Worm (Caenorhabditis elegans) whole organism, L1 larva: ENCODE results near the gene F54D5.9.

ENCODE experiments used
- F16B12.6 ChIP-seq: fragments of 150-350 bp; optimal IDR thresholded peaks from 2 replicates; lab custom pipeline; 2014; ENCODE audit warnings: missing biosample characterization, missing genetic modification characterization
- nhr-11 ChIP-seq: fragments of 150-350 bp; optimal IDR thresholded peaks from 2 replicates; lab custom pipeline; 2014; ENCODE audit warnings: missing biosample characterization, missing genetic modification characterization
- skn-1 ChIP-seq: fragments of 150-350 bp; optimal IDR thresholded peaks from 2 replicates; lab custom pipeline; 2014; ENCODE audit warnings: missing biosample characterization, missing genetic modification characterization
- ztf-11 ChIP-seq, 2 experiments: sonication (generic microtip); optimal IDR thresholded peaks; 2 replicates each; lab custom pipeline; 2016 to 2017; ENCODE audit warnings: missing genetic modification characterization in 2 of 2, missing biosample characterization in 1 of 2, missing compliant biosample characterization in 1 of 2

DNA sequence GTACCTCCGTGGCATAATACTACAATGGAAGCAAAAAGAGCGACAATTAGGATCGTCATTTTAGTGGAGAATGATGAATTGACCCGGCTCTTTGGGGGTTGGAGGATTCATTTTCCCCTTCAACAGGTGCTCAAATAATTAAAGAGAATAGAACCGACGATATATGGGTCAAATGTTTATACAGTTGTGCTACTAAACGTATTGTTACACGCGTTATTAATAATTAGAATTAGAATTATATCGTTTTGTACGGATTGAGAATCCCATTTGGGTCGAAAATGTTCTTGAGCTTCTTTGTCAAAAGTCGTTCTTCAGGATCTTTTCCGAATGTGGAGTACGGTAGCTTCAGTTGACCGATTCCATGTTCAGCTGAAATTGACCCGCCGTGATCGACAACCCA, 5.9 kb downstream of the F54D5.9 start, which contains the start of gene Y62F5A.9:
- no peak for TF ChIP-seq nhr-11
- no peak for TF ChIP-seq ztf-11 (tag; optimal IDR thresholded peaks at IDR 0.05; lab: Kevin White, UChicago)
- TF ChIP-seq skn-1 (tag; lab: Kevin White, UChicago): no peak
- TF ChIP-seq F16B12.6 (tag; lab: Kevin White, UChicago): no peak
